Fruit fly (Drosophila melanogaster) whole organism, larva: ENCODE results near the gene Nepl20.

Experiments used
- noc ChIP-seq: fragments of 200-800 bp; sonication (Bioruptor generic); optimal IDR thresholded peaks from 3 replicates; lab custom pipeline; 2019; ENCODE audit warnings: missing biosample characterization, mild to moderate bottlenecking, missing genetic modification characterization, moderate library complexity

Nepl20 gene

dm6 chr3R:28887559-28888432 lies 7.2 kb downstream of the Nepl20 start, which contains the start of the genes CG33203 and Doa:
CG33203 (minus strand) TSS chr3R:28887709.
Doa (plus strand) TSS chr3R:28888073.
- no peak for TF ChIP-seq noc

dm6 chr3R:28888561-28889426 lies 8.2 kb downstream of the Nepl20 start:
- TF ChIP-seq noc = peak; percentile 92

- TF ChIP-seq noc = no peak
These were observed 8.8 kb downstream of the Nepl20 start for dm6 chr3R:28889427-28889736.

dm6 chr3R:28891513-28892097 lies 11.0 kb downstream of the Nepl20 start:
- no peak for TF ChIP-seq noc

dm6 chr3R:28895014-28895413 lies 14.4 kb downstream of the Nepl20 start:
- TF ChIP-seq noc = no peak

- no peak for TF ChIP-seq noc
These were observed 17.3 kb downstream of the Nepl20 start for dm6 chr3R:28897891-28898290.

dm6 chr3R:28898921-28899545 lies 18.4 kb downstream of the Nepl20 start:
- TF ChIP-seq noc = no peak

- TF ChIP-seq noc = no peak
These were observed 21.0 kb downstream of the Nepl20 start for dm6 chr3R:28901468-28902163.

dm6 chr3R:28903392-28903791 lies 22.8 kb downstream of the Nepl20 start:
- TF ChIP-seq noc = no peak

- TF ChIP-seq noc = no peak
These were observed 23.6 kb downstream of the Nepl20 start for dm6 chr3R:28904174-28904573.

dm6 chr3R:28904816-28905435 lies 24.3 kb downstream of the Nepl20 start:
- TF ChIP-seq noc = peak; percentile 67

- peak; percentile 16 for TF ChIP-seq noc
These were observed 31.2 kb downstream of the Nepl20 start for dm6 chr3R:28911758-28912157.

- TF ChIP-seq noc = no peak
These were observed 32.4 kb downstream of the Nepl20 start for dm6 chr3R:28913039-28913438.

dm6 chr3R:28913890-28914750 lies 33.5 kb downstream of the Nepl20 start:
- TF ChIP-seq noc = no peak

- no peak for TF ChIP-seq noc
These were observed 42.2 kb downstream of the Nepl20 start, which contains the start of gene CG11828 for dm6 chr3R:28922744-28923143. CG11828 (plus strand) TSS chr3R:28923044.
